Worm (Caenorhabditis elegans): ENCODE measurements around the gene hlh-15.

- TF ChIP-seq unc-55 (GFP tag; optimal IDR thresholded peaks at IDR 0.05) (no peak), dmd-4 (tag; optimal IDR thresholded peaks at IDR 0.05) (no peak), ztf-4 (tag; optimal IDR thresholded peaks at IDR 0.05) (no peak), egl-27 (tag; optimal IDR thresholded peaks at IDR 0.05) (no peak), nhr-11 (tag; optimal IDR thresholded peaks at IDR 0.05) (no peak), aly-2 (tag; optimal IDR thresholded peaks at IDR 0.05) (no peak), lin-39 (tag; optimal IDR thresholded peaks at IDR 0.05) (no peak), unc-39 (tag; optimal IDR thresholded peaks at IDR 0.05) (no peak), F13H6.1 (tag; optimal IDR thresholded peaks at IDR 0.05) (no peak), ceh-82 (tag; optimal IDR thresholded peaks at IDR 0.05) (no peak), nhr-25 (tag; optimal IDR thresholded peaks at IDR 0.05) (no peak), nhr-12 (tag; optimal IDR thresholded peaks at IDR 0.05) (no peak), snpc-4 (tag; optimal IDR thresholded peaks at IDR 0.05) (no peak)
These were observed 46.6 kb upstream of the hlh-15 start, which contains the start of gene fox-1 for ce11 chrX:2459793-2460192.

Measured in whole organism, L2 larva.